Worm (Caenorhabditis elegans) whole organism, dauer: ENCODE measurements around the gene ehn-3.
"Not testable (repeated sequence)": the region's sequence is repeated elsewhere in the genome, so short reads cannot be mapped to it uniquely, and the experiment has no call there.

ENCODE experiments used
- unc-62 ChIP-seq: sonication (generic microtip); optimal IDR thresholded peaks from 2 replicates; lab custom pipeline; 2017; ENCODE audit warnings: missing biosample characterization, missing genetic modification reagents, missing genetic modification characterization

Gene ehn-3

DNA sequence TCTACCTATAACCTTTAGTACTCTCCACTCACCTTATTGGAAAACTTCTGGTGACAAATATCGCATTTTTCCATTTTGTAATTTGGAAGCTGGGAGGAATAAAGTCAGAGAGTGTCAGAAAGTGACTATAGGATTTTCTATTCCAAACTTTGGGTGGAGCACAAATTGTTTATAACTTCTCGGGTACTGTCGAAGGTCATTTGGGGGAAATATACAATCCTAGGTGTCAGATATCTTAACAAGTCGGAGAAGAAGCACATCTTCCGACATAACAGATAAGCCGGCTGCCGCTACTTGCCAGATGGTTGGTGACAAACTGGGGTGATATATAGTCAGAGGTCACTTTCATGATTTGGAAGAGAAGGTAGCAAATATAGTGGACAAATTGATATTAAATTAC, at the start of gene ehn-3:
ehn-3 (minus strand) TSS at position 101 of the 400 bp plus-strand sequence.
- no peak for TF ChIP-seq unc-62 (GFP tag; lab: Kevin White, UChicago)

DNA sequence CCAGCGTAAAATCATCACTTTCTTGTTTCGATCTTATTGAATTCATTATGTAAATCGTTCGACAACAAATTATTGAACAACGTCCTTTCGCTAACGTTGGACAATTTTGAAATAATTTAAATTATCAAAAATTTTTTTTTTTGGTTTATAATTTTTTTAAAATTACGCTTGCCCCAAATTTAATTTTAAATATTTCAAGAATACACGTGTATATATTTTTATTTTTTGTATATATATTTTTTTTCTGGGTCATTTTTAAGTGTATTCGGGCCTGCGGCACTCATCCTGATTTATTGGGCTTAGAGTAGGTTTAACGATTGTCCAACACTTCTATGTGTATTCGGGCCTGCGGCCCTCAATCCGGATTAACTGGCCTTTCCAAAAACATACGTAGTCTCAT, 45.4 kb upstream of the ehn-3 start, which contains the start of gene Y52D5A.2:
Y52D5A.2 (minus strand) TSS at position 101 of the 400 bp plus-strand sequence.
- not testable (repeated sequence) for TF ChIP-seq unc-62 (GFP tag; lab: Kevin White, UChicago)

DNA sequence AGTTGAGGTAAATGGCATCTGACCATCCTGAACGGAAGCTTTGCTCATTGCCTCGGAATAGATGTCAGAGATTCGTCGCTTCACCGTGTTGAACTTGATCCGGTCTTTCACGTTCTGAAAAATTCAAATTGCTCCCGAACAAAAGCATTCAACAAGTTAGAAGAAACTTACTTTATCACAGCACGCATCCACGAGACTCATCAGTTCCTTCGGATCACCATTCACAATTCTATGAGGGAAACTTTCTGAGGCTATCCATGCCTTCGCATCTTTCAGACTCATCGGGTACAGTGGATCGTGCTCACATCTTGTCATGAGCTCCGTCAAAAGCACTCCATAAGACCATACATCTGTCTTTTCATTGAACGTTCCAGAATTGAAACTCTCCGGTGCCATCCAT, 43.8 kb upstream of the ehn-3 start:
- no peak for TF ChIP-seq unc-62 (GFP tag; lab: Kevin White, UChicago)

DNA sequence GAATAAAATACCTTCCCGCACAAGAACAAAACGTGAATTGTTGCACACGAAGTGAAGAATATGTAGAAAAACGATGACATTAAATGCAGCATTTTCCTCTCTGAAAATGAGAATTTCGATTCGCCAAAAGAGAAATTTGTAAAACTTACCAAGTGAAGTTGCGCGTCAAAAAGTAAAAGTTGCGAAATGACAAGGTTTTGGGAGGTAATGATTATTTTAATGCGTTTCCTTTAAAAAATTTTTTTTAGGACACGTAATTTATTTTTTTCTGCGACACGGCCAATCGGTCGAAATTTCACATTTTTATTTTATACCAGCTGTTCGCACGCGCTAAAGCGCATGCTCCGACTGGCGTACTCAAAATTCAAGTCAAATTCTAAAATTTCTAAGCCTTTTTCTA, 37.0 kb upstream of the ehn-3 start, which contains the start of gene Y4C6A.3:
Y4C6A.3 (minus strand) TSS at position 101 of the 400 bp plus-strand sequence.
- not testable (repeated sequence) for TF ChIP-seq unc-62 (GFP tag; lab: Kevin White, UChicago)

DNA sequence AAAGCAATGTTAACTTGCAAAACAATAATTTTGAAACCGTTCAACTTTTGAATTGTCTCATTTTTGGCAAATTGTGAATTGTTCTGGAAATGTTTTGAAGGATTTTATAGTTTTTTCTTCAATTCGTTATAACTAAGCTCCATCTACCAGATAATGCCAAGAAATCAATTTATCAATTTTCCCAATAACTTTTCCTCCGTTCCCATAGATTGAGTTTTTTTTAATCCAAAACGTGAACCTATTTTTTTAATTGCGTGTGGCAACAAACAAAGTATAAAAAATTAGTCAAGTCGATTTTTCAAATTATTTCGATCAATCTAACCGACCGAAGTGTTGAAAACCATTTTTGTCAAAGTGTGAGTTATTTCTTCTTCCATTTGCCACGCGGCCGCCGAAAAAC, 33.6 kb upstream of the ehn-3 start, which contains the start of gene Y4C6A.4:
Y4C6A.4 (plus strand) TSS at position 301 of the 400 bp plus-strand sequence.
- TF ChIP-seq unc-62 (GFP tag; lab: Kevin White, UChicago) = no peak

DNA sequence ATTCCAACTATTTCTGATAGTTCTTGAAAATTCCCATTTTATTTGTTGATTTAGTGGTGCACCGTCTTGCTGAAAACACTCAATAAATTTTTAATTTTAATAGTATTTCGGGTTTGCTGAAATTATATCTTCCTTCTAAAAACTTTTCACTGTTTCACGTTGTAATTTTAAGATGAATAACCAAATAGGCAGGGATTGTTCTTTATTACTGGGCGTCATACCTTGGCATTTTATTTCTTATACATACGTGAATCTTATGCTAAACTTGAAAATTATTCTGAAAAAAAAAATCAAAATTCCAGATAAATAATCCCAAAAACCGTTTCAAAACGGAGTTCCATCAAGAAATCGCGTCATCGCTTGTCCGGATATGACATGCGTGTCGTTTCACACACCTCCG, 19.7 kb upstream of the ehn-3 start, which contains the start of gene mgl-3:
mgl-3 (plus strand) TSS at position 301 of the 400 bp plus-strand sequence.
- TF ChIP-seq unc-62 (GFP tag; lab: Kevin White, UChicago) = no peak

DNA sequence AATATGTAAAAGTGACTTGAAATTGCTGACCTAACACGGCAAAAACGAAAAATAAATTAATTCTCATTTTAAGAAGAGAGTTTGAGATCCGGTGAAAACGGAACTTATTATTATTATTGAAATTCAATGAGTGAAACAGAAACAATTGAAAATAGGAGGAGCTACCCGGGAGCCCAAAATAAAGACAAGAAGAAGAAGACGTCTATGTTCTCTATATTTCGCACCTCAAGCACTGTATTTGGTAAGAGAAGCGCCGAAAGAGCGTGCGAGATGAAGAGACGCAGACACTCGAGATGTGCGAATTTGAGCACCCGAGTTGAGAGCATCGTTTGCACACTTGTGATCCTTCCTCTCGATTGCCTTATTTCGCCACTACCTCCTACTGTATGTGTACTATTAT, 3.3 kb downstream of the ehn-3 start, which contains the start of gene spp-7:
spp-7 (minus strand) TSS at position 101 of the 400 bp plus-strand sequence.
- TF ChIP-seq unc-62 (GFP tag; lab: Kevin White, UChicago) = no peak

DNA sequence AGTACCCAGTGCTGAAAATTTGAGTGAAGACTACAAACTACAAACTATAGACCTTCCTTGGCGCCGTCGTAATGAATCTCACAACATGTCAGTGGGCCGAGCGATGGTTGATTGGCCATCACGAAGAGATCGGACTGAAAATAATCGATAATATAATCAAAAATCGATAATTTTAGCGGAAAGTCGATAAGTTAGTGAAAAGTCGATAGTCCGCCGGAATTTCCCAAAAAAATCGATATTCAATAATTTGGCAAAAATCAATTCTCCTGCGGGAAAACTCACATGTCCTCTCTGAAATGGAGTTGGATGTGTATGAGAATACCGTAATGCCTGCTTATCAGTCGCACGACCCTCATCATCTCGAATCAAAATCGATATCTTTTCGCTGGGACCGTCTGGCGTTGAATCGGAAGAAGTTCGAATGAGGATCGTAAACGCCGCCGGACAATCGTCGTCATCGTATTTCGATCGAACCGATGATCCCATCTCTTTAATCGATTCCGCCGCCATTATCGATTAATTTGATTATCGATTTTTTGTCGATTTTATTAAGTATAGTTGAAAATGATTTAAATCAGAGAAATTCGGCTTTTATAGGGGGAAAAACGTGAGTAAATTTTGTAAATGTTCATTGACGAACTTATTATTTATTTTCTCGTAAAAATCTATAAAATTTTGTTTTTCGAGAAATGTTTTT, 7.2 kb downstream of the ehn-3 start, which contains the start of gene ZK616.8:
ZK616.8 (minus strand) TSS at position 553 of the 697 bp plus-strand sequence.
- no peak for TF ChIP-seq unc-62 (GFP tag; lab: Kevin White, UChicago)

DNA sequence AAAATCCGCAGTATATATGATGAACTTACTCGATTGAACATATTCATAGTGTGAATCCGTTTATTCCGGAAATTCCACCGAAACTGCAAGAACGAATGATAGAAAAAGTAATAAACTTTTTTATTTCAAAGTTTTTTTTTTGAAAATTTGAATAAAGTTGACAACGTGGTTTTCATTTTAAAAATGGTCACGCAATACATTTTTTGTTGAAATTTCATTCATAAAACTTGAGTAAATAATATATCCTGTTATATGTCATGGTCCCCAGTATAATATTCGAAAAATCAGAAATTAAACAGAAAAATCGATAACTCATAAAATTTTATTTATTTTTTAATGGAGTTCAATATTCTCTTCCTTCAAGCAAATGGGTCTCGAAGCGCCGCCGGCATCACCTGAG, 7.9 kb downstream of the ehn-3 start, which contains the start of gene ZK616.65:
ZK616.65 (minus strand) TSS at position 101 of the 400 bp plus-strand sequence.
- TF ChIP-seq unc-62 (GFP tag; lab: Kevin White, UChicago) = no peak

DNA sequence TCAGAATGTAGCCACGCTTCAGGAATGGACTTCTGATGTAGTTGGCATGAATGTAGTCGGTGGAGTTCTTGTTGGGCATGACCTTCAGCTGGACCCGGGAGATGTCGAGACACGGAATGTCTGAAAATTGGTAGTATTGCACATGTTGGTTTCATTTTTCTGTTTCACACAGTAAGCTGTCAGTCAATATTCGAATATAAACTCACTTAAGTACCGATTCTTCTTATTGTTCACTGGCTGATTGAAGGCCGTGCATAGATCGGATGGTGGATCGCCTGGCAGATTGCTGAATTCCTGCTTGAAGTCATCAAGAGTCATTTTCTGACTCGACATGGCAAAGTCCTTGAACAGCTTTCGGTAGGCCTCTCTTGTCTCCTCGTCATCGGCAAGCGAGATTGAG, 9.9 kb downstream of the ehn-3 start:
- no peak for TF ChIP-seq unc-62 (GFP tag; lab: Kevin White, UChicago)

DNA sequence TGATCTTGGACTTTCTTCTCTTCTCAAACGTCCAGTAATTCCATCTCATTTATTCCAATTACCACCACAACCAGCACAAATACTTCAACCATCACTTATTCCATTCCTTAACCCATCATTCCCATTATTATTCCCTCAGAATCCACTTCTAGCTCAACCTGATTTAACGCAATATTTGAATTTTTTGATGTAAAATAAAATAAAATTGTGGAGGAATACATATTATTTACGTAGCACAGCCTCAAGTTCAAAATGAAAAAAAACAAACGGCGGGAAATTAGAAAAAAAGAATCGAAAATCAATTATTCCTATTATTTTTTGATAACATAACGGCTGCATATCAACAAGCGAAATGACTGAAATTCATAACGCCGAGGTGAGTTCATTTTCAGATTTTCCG, 13.7 kb downstream of the ehn-3 start, which contains the start of gene ZK616.61:
ZK616.61 (plus strand) TSS at position 301 of the 400 bp plus-strand sequence.
- no peak for TF ChIP-seq unc-62 (GFP tag; lab: Kevin White, UChicago)

DNA sequence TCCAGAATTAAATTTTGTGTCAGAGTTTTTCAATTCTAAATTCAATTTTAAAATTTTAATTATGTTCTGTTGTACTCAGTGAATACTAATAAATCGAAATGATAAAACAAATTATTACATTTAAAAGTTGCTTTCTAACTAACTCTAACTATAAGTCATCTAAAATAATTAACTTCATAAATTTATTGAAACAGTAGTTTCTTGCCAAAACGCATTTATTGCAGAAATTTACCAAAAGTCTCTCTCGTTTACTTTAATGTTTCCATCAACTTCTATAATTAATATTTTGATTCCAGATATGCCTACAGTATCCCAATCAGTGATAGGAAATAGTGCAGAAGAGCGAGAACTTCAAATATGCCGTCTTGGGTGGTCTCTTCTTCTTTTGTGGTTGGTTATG, 18.4 kb downstream of the ehn-3 start, which contains the start of gene ZK616.1:
ZK616.1 (plus strand) TSS at position 301 of the 400 bp plus-strand sequence.
- no peak for TF ChIP-seq unc-62 (GFP tag; lab: Kevin White, UChicago)

DNA sequence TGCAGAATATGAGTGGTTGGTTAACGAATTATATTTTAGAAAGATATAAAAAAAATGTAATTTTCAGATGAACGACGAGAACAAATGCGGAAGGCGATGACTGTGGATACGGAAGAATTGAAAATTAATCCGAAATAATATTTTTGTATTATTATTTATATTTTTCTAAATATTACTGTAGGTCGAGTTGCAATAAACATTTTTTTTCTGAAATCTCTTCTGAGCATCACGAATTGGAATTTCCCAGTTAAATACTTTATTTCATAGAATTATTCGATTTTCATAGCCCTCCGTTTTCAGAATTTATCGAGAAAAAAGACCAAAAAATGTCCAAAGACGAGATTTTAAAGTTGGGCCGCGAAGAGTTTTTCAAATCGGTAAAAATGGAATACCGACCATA, 21.5 kb downstream of the ehn-3 start, which contains the start of gene ZK616.2:
ZK616.2 (plus strand) TSS at position 301 of the 400 bp plus-strand sequence.
- TF ChIP-seq unc-62 (GFP tag; lab: Kevin White, UChicago) = no peak

DNA sequence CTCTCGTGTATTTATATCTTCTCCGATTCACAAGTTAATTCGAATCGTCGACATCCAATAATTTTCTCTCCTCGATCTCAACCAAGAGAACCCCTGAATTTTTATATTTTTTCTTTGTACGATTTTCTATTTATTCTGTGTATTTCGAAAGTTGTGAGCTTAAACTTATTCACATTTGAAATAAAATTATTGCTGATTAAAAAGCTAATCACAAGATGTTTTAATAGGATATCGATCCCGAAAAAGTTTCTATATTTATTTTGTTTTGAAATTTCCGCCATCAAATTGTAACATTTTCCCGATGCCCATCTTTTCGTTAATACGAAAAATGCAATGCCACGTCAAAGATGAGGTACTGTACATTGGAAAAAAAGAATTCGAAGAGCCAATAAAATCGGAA, 22.3 kb downstream of the ehn-3 start, which contains the start of gene ZK616.3:
ZK616.3 (plus strand) TSS at position 301 of the 400 bp plus-strand sequence.
- TF ChIP-seq unc-62 (GFP tag; lab: Kevin White, UChicago) = no peak

DNA sequence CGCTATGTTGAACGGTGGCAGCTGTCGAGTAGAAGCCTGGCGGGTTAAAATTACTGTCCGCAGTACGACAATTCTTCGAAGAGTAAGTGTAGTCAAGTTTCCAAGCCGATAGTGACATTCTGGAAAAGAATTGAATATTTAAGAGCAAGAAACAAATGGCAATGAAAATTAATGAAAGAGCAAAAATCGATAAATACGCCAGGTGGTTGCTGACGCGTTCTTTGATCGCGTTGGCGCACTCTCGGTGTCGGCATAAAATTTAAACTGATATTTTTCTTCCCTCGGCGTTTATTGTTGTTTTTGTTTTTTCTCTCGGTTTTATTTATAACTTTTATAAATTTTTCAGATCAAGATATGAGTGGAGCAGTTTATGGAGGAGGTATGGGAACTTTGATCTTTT, 24.3 kb downstream of the ehn-3 start, which contains the start of the genes perm-3 and swsn-6:
perm-3 (minus strand) TSS at position 118 of the 400 bp plus-strand sequence.
swsn-6 (plus strand) TSS at position 347 of the 400 bp plus-strand sequence.
- TF ChIP-seq unc-62 (GFP tag; lab: Kevin White, UChicago) = no peak

DNA sequence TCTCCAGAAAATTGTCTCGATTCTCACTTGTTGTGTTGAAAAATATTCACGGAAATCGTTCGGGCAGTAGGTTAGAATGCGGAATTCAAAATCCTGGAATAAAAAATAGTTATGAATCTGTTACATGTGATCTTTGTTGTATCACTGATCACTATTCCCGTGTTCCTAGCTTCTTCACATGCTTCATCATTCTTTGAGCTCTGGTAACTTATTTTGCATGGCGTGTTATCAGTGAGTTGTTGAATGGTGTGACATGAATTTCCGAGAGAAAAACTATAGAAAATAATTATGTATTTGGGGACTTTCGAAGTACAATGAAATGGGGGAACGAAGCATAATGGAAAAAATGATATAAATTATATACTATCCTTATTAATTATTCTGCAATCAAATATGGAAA, 25.5 kb downstream of the ehn-3 start:
- no peak for TF ChIP-seq unc-62 (GFP tag; lab: Kevin White, UChicago)
